Fruit fly (Drosophila melanogaster): Measurements from ENCODE around the gene chif.

dm6 chr2L:16390803-16391202, 38.4 kb upstream of the chif start:
- no peak for TF ChIP-seq CG15336 (GFP tag; IDR thresholded peaks at IDR 0.05)
- peak; percentile 4 for TF ChIP-seq CG10631 (GFP tag; optimal IDR thresholded peaks at IDR 0.05)
- TF ChIP-seq Blimp-1 (GFP tag; optimal IDR thresholded peaks at IDR 0.05), result no peak
- TF ChIP-seq CG6854 (GFP tag; optimal IDR thresholded peaks at IDR 0.05), result no peak
- TF ChIP-seq fkh (GFP tag; optimal IDR thresholded peaks at IDR 0.05), result no peak
